Fruit fly (Drosophila melanogaster): ENCODE results near the gene CG11122.

The CG11122 gene

dm6 chrX:11088778-11089340 lies 35.7 kb downstream of the CG11122 start, which contains the start of gene Vago:
Gene Vago, plus strand, starts transcription at chrX:11089290.
- TF ChIP-seq CG1233 (GFP tag; optimal IDR thresholded peaks at IDR 0.05) (no peak), CG2678 (tag; optimal IDR thresholded peaks at IDR 0.05) (peak; percentile 14), row (GFP tag; IDR thresholded peaks at IDR 0.05) (0 out of 3 replicates have a peak, but pooled peaks have one; percentile 15), ato (GFP tag; IDR thresholded peaks at IDR 0.05; ENCODE audit: partially characterized antibody) (no peak), CG11695 (GFP tag; IDR thresholded peaks at IDR 0.05) (0 out of 3 replicates have a peak, but pooled peaks have one; percentile 30)

DNA sequence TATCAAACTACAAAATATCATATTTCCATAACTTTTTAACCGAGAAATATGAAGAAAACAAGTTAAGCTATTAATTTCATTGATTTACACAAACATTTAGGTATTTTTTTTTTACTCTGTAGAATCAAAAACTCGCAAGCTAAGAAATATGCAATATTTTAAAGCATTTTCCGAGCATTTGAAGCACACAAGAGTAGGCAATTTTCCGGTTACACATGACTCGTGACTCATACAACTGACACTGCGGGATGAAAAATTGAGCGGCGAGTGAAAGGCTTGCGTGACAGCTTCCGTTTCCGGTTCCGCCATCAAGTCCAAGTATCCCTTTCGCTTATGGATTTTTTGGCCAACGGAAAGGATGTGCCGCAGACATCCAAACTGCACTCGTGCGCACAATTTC lies 37.1 kb downstream of the CG11122 start:
- TF ChIP-seq Atf-2 (GFP tag; optimal IDR thresholded peaks at IDR 0.05) (no peak), ken (GFP tag; IDR thresholded peaks at IDR 0.05) (0 out of 3 replicates have a peak, but pooled peaks have one; percentile 22), seq (GFP tag; IDR thresholded peaks at IDR 0.05) (no peak), Med (GFP tag) (peak; percentile 74), CG1792 (GFP tag; optimal IDR thresholded peaks at IDR 0.05) (no peak), Ptx1 (GFP tag; IDR thresholded peaks at IDR 0.05) (no peak), unpg (GFP tag; optimal IDR thresholded peaks at IDR 0.05) (peak; percentile 0), CG8290 (GFP tag; optimal IDR thresholded peaks at IDR 0.05) (no peak), CG8290 (tag; optimal IDR thresholded peaks at IDR 0.05) (peak in 1 of 2 experiments; percentile 1), sens (GFP tag) (peak; percentile 63), CG2889 (GFP tag; IDR thresholded peaks at IDR 0.05) (no peak), Blimp-1 (GFP tag; optimal IDR thresholded peaks at IDR 0.05) (peak; percentile 17), CG7556 (GFP tag; optimal IDR thresholded peaks at IDR 0.05) (no peak), CTCF (GFP tag; optimal IDR thresholded peaks at IDR 0.05) (peak; percentile 6), gem (tag; optimal IDR thresholded peaks at IDR 0.05) (peak; percentile 37), CG17328 (GFP tag; IDR thresholded peaks at IDR 0.05) (0 out of 2 replicates have a peak, but pooled peaks have one; percentile 27), Sox102F (GFP tag; optimal IDR thresholded peaks at IDR 0.05) (peak; percentile 29), Elba2 (GFP tag; optimal IDR thresholded peaks at IDR 0.05) (no peak), pan (optimal IDR thresholded peaks at IDR 0.05) (no peak), pan (GFP tag; optimal IDR thresholded peaks at IDR 0.05 in 1 of 2, IDR thresholded peaks at IDR 0.05 in 1 of 2) (peak in 1 of 2 experiments; percentile 42), Ets97D (GFP tag; optimal IDR thresholded peaks at IDR 0.05) (peak; percentile 78), Camta (GFP tag; optimal IDR thresholded peaks at IDR 0.05) (no peak), sob (GFP tag; IDR thresholded peaks at IDR 0.05) (0 out of 2 replicates have a peak, but pooled peaks have one; percentile 12), fru (optimal IDR thresholded peaks at IDR 0.05) (no peak), CG17361 (GFP tag; IDR thresholded peaks at IDR 0.05) (no peak), nom (GFP tag; optimal IDR thresholded peaks at IDR 0.05) (no peak), ranshi (GFP tag; IDR thresholded peaks at IDR 0.05) (no peak), Hmr (GFP tag; optimal IDR thresholded peaks at IDR 0.05) (peak; percentile 0), Taf1 (GFP tag; IDR thresholded peaks at IDR 0.05) (no peak), zfh2 (GFP tag; optimal IDR thresholded peaks at IDR 0.05) (no peak), lab (GFP tag; optimal IDR thresholded peaks at IDR 0.05) (peak; percentile 13), ci (GFP tag; IDR thresholded peaks at IDR 0.05) (peak; percentile 43; the same call in 1 of the 3 replicates), kay (GFP tag; optimal IDR thresholded peaks at IDR 0.05) (peak; percentile 80)

DNA sequence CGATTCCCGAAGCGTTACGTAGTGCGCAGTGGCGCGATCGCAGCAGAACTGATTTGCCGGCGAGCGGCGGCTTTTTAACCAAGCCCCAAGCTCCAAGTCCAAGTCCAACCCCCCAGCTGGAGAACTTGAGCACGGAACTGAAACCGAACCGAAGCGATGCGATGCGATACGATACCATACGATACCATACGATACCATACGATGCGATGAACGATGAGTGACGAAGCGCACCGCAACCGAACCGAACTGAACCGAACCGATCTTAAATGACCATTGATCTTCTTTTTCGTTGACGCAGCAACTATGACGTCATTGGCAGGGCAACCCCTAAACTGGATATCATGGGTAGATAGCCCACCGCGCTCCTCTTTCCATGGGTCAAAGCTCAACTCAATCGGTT lies 38.3 kb downstream of the CG11122 start, which contains the start of gene sev:
Gene sev (minus strand): TSS at position 50 of the 400 bp plus-strand sequence.
- TF ChIP-seq Meics (GFP tag; optimal IDR thresholded peaks at IDR 0.05) (peak; percentile 75), vfl (GFP tag; optimal IDR thresholded peaks at IDR 0.05) (no peak), CG10654 (GFP tag; optimal IDR thresholded peaks at IDR 0.05) (no peak), pita (GFP tag; optimal IDR thresholded peaks at IDR 0.05) (no peak), C15 (GFP tag; IDR thresholded peaks at IDR 0.05) (no peak), CG31388 (GFP tag; optimal IDR thresholded peaks at IDR 0.05) (no peak), CG11560 (tag; IDR thresholded peaks at IDR 0.05) (no peak), en (GFP tag; optimal IDR thresholded peaks at IDR 0.05) (no peak), btn (GFP tag; optimal IDR thresholded peaks at IDR 0.05) (no peak), CG6254 (GFP tag; optimal IDR thresholded peaks at IDR 0.05) (no peak), fd102C (GFP tag; optimal IDR thresholded peaks at IDR 0.05) (no peak), CG14441 (GFP tag; IDR thresholded peaks at IDR 0.05) (no peak), Deaf1 (tag; optimal IDR thresholded peaks at IDR 0.05) (peak; percentile 78), Hr3 (GFP tag; optimal IDR thresholded peaks at IDR 0.05) (no peak), Fer1 (GFP tag; optimal IDR thresholded peaks at IDR 0.05) (no peak)

Data from whole organism, embryonic.